Worm (Caenorhabditis elegans) whole organism, L4 larva: ENCODE measurements around the gene cisd-3.1.

Experiments
- F44E2.7 ChIP-seq: fragments of 200-800 bp; sonication (Bioruptor generic); IDR thresholded peaks from 2 replicates; pipeline ENCODE4 v2.1.2; 2022; ENCODE audit warnings: missing genetic modification characterization, missing compliant biosample characterization
- T20F7.1 ChIP-seq: fragments of 200-800 bp; sonication (Bioruptor generic); optimal IDR thresholded peaks from 2 replicates; lab custom pipeline; 2018; ENCODE audit warnings: mild to moderate bottlenecking, missing genetic modification characterization, missing compliant biosample characterization
- T26A8.4 ChIP-seq: fragments of 200-800 bp; sonication (Bioruptor generic); IDR thresholded peaks from 2 replicates; pipeline ENCODE4 v1.3.6; 2022; ENCODE audit warnings: missing genetic modification characterization, missing compliant biosample characterization
- Y75B8A.6 ChIP-seq: fragments of 200-800 bp; sonication (Bioruptor generic); IDR thresholded peaks from 2 replicates; pipeline ENCODE4 v1.3.6; 2022; ENCODE audit warnings: missing genetic modification reagents, missing genetic modification characterization, missing compliant biosample characterization
- arid-1 ChIP-seq: fragments of 200-800 bp; sonication (Bioruptor generic); conservative IDR thresholded peaks from 2 replicates; pipeline ENCODE4 v1.3.6; 2022; ENCODE audit warnings: missing genetic modification reagents, missing genetic modification characterization, missing compliant biosample characterization
- attf-4 ChIP-seq: sonication (generic microtip); optimal IDR thresholded peaks from 3 replicates; lab custom pipeline; 2017; ENCODE audit warnings: missing biosample characterization, missing genetic modification characterization
- ceh-28 ChIP-seq: fragments of 150-350 bp; optimal IDR thresholded peaks from 2 replicates; lab custom pipeline; 2014; ENCODE audit warnings: missing biosample characterization, missing genetic modification reagents, missing genetic modification characterization
- ceh-32 ChIP-seq: sonication (generic microtip); optimal IDR thresholded peaks from 2 replicates; lab custom pipeline; 2016; ENCODE audit warnings: mild to moderate bottlenecking, missing genetic modification characterization, missing compliant biosample characterization; ENCODE audit not compliant: poor library complexity
- ceh-44 ChIP-seq: fragments of 200-800 bp; sonication (Bioruptor generic); IDR thresholded peaks from 2 replicates; pipeline ENCODE4 v1.3.6; 2022; ENCODE audit warnings: missing genetic modification reagents, missing genetic modification characterization, missing compliant biosample characterization
- ces-1 ChIP-seq: fragments of 150-350 bp; sonication (generic microtip); optimal IDR thresholded peaks from 4 replicates; lab custom pipeline; 2014; ENCODE audit warnings: missing biosample characterization, missing genetic modification reagents, missing genetic modification characterization
- ctbp-1 ChIP-seq: fragments of 200-800 bp; sonication (Bioruptor generic); IDR thresholded peaks from 2 replicates; pipeline ENCODE4 v1.3.6; 2022; ENCODE audit warnings: missing genetic modification reagents, missing genetic modification characterization, missing compliant biosample characterization
- daf-16 ChIP-seq, 3 experiments: sonication (generic microtip); optimal IDR thresholded peaks; 2 replicates each; lab custom pipeline; 2016 to 2017; ENCODE audit warnings: missing genetic modification characterization in 3 of 3, missing genetic modification reagents in 3 of 3, mild to moderate bottlenecking in 2 of 3, missing compliant biosample characterization in 2 of 3, missing biosample characterization in 1 of 3, moderate library complexity in 1 of 3
- daf-19 ChIP-seq: fragments of 200-800 bp; sonication (Bioruptor generic); conservative IDR thresholded peaks from 2 replicates; pipeline ENCODE4 v1.3.6; 2022; ENCODE audit warnings: missing genetic modification characterization, missing compliant biosample characterization
- dmd-6 ChIP-seq: fragments of 200-800 bp; sonication (Bioruptor generic); IDR thresholded peaks from 2 replicates; pipeline ENCODE4 v1.3.6; 2022; ENCODE audit warnings: missing genetic modification reagents, missing genetic modification characterization, missing compliant biosample characterization
- duxl-1 ChIP-seq: sonication (generic microtip); optimal IDR thresholded peaks from 2 replicates; lab custom pipeline; 2016; ENCODE audit warnings: mild to moderate bottlenecking, missing genetic modification characterization, moderate library complexity, missing compliant biosample characterization; ENCODE audit not compliant: poor library complexity
- gei-8 ChIP-seq: fragments of 200-800 bp; sonication (Bioruptor generic); optimal IDR thresholded peaks from 2 replicates; lab custom pipeline; 2018; ENCODE audit warnings: mild to moderate bottlenecking, missing genetic modification characterization, missing compliant biosample characterization
- hif-1 ChIP-seq, 2 experiments: sonication (generic microtip); optimal IDR thresholded peaks; 2 replicates each; lab custom pipeline; 2016 to 2017; ENCODE audit warnings: missing compliant biosample characterization in 2 of 2, missing genetic modification characterization in 2 of 2, missing genetic modification reagents in 2 of 2, missing genotype in 2 of 2, mild to moderate bottlenecking in 1 of 2
- hlh-11 ChIP-seq: fragments of 200-800 bp; sonication (Bioruptor generic); optimal IDR thresholded peaks from 2 replicates; lab custom pipeline; 2018; ENCODE audit warnings: mild to moderate bottlenecking, missing genetic modification characterization, missing compliant biosample characterization
- hlh-30 ChIP-seq: sonication (generic microtip); optimal IDR thresholded peaks from 2 replicates; lab custom pipeline; 2017; ENCODE audit warnings: antibody characterized with exemption, mild to moderate bottlenecking, missing genetic modification characterization, missing compliant biosample characterization; ENCODE audit not compliant: insufficient read depth
- lin-1 ChIP-seq: fragments of 200-800 bp; sonication (Bioruptor generic); IDR thresholded peaks from 2 replicates; pipeline ENCODE4 v1.3.6; 2022; ENCODE audit warnings: missing genetic modification reagents, missing genetic modification characterization, missing compliant biosample characterization
- lin-38 ChIP-seq: fragments of 200-800 bp; sonication (Bioruptor generic); IDR thresholded peaks from 2 replicates; pipeline ENCODE4 v1.3.6; 2022; ENCODE audit warnings: missing genetic modification reagents, missing genetic modification characterization, missing compliant biosample characterization
- lsy-2 ChIP-seq, 2 experiments: fragments of 150-350 bp in 1 of 2; sonication (generic microtip) in 1 of 2; optimal IDR thresholded peaks; 2 replicates each; lab custom pipeline; 2014 to 2017; ENCODE audit warnings: missing biosample characterization in 2 of 2, missing genetic modification characterization in 2 of 2
- madf-5 ChIP-seq, 2 experiments: fragments of 200-800 bp; sonication (Bioruptor generic); IDR thresholded peaks; 2 replicates each; pipeline ENCODE4 v1.3.6; 2022; ENCODE audit warnings: missing compliant biosample characterization in 2 of 2, missing genetic modification characterization in 2 of 2
- madf-9 ChIP-seq: fragments of 200-800 bp; sonication (Bioruptor generic); conservative IDR thresholded peaks from 2 replicates; pipeline ENCODE4 v1.3.6; 2022; ENCODE audit warnings: missing genetic modification reagents, missing genetic modification characterization, missing compliant biosample characterization
- mdt-29 ChIP-seq: fragments of 200-800 bp; sonication (Bioruptor generic); IDR thresholded peaks from 2 replicates; pipeline ENCODE4 v1.3.6; 2022; ENCODE audit warnings: missing genetic modification reagents, missing genetic modification characterization, missing compliant biosample characterization
- mep-1 ChIP-seq: fragments of 150-350 bp; sonication (generic microtip); optimal IDR thresholded peaks from 3 replicates; lab custom pipeline; 2014; ENCODE audit warnings: missing biosample characterization, missing genetic modification characterization
- nhr-102 ChIP-seq: sonication (generic microtip); optimal IDR thresholded peaks from 2 replicates; lab custom pipeline; 2016; ENCODE audit warnings: mild to moderate bottlenecking, missing genetic modification characterization, moderate library complexity, missing compliant biosample characterization
- nhr-11 ChIP-seq: fragments of 150-350 bp; optimal IDR thresholded peaks from 2 replicates; lab custom pipeline; 2014; ENCODE audit warnings: missing biosample characterization, missing genetic modification characterization
- nhr-25 ChIP-seq: sonication (generic microtip); optimal IDR thresholded peaks from 2 replicates; lab custom pipeline; 2017; ENCODE audit warnings: missing genetic modification characterization, mild to moderate bottlenecking, missing compliant biosample characterization, antibody characterized with exemption, moderate library complexity, borderline replicate concordance; ENCODE audit not compliant: insufficient read depth
- nhr-42 ChIP-seq: fragments of 200-800 bp; sonication (Bioruptor generic); IDR thresholded peaks from 2 replicates; pipeline ENCODE4 v1.3.6; 2022; ENCODE audit warnings: missing genetic modification characterization, missing compliant biosample characterization
- nhr-48 ChIP-seq: sonication (generic microtip); optimal IDR thresholded peaks from 2 replicates; lab custom pipeline; 2016; ENCODE audit warnings: mild to moderate bottlenecking, missing genetic modification characterization, missing compliant biosample characterization
- pha-4 ChIP-seq, 2 experiments: fragments of 150-350 bp in 1 of 2; fragments of 200-800 bp in 1 of 2; sonication (Bioruptor generic) in 1 of 2; IDR thresholded peaks in 1 of 2; optimal IDR thresholded peaks in 1 of 2; 2 replicates each; pipeline versions ENCODE4 v1.3.6 to Lab custom; 2014 to 2022; ENCODE audit warnings: missing genetic modification characterization in 2 of 2, missing genetic modification reagents in 2 of 2, missing biosample characterization in 1 of 2, missing compliant biosample characterization in 1 of 2
- pqm-1 ChIP-seq: sonication (generic microtip); optimal IDR thresholded peaks from 2 replicates; lab custom pipeline; 2017; ENCODE audit warnings: missing biosample characterization, missing genetic modification characterization
- rbr-2 ChIP-seq: sonication (generic microtip); optimal IDR thresholded peaks from 2 replicates; lab custom pipeline; 2016; ENCODE audit warnings: missing genotype, missing genetic modification characterization, missing compliant biosample characterization
- set-16 ChIP-seq: fragments of 200-800 bp; sonication (Bioruptor generic); IDR thresholded peaks from 2 replicates; pipeline ENCODE4 v1.3.6; 2022; ENCODE audit warnings: missing genetic modification reagents, missing genetic modification characterization, missing compliant biosample characterization
- snpc-1.2 ChIP-seq: fragments of 200-800 bp; sonication (Bioruptor generic); IDR thresholded peaks from 2 replicates; pipeline ENCODE4 v1.3.6; 2022; ENCODE audit warnings: missing genetic modification reagents, missing genetic modification characterization, missing compliant biosample characterization
- snpc-4 ChIP-seq: fragments of 150-350 bp; optimal IDR thresholded peaks from 2 replicates; lab custom pipeline; 2014; ENCODE audit warnings: missing biosample characterization, missing genetic modification characterization
- spr-1 ChIP-seq: sonication (generic microtip); optimal IDR thresholded peaks from 2 replicates; lab custom pipeline; 2016; ENCODE audit warnings: mild to moderate bottlenecking, missing genetic modification characterization, missing compliant biosample characterization
- spr-3 ChIP-seq: fragments of 200-800 bp; sonication (Bioruptor generic); optimal IDR thresholded peaks from 2 replicates; lab custom pipeline; 2018; ENCODE audit warnings: mild to moderate bottlenecking, missing genetic modification characterization, missing compliant biosample characterization
- tag-97 ChIP-seq: fragments of 200-800 bp; sonication (Bioruptor generic); IDR thresholded peaks from 2 replicates; pipeline ENCODE4 v1.3.6; 2022; ENCODE audit warnings: missing genetic modification characterization, missing compliant biosample characterization
- unc-62 ChIP-seq, 3 experiments: fragments of 150-350 bp in 1 of 3; sonication (generic microtip); optimal IDR thresholded peaks in 2 of 3; peaks in 1 of 3; 1 replicate in 1 of 3; 2 replicates in 2 of 3; lab custom pipeline; 2014 to 2017; ENCODE audit warnings: missing biosample characterization in 3 of 3, missing genetic modification characterization in 3 of 3, missing genetic modification reagents in 3 of 3, missing genotype in 1 of 3
- vab-7 ChIP-seq: fragments of 200-800 bp; sonication (Bioruptor generic); IDR thresholded peaks from 2 replicates; pipeline ENCODE4 v1.3.6; 2022; ENCODE audit warnings: missing genetic modification reagents, missing genetic modification characterization, missing compliant biosample characterization
- zfp-3 ChIP-seq: fragments of 200-800 bp; sonication (Bioruptor generic); conservative IDR thresholded peaks from 2 replicates; pipeline ENCODE4 v1.3.6; 2022; ENCODE audit warnings: missing genetic modification reagents, missing genetic modification characterization, missing compliant biosample characterization
- zip-11 ChIP-seq: fragments of 200-800 bp; sonication (Bioruptor generic); IDR thresholded peaks from 2 replicates; pipeline ENCODE4 v1.3.6; 2022; ENCODE audit warnings: missing genetic modification characterization, missing compliant biosample characterization
- ztf-11 ChIP-seq: fragments of 150-350 bp; optimal IDR thresholded peaks from 2 replicates; lab custom pipeline; 2014; ENCODE audit warnings: missing biosample characterization, missing genetic modification characterization

Gene cisd-3.1

DNA sequence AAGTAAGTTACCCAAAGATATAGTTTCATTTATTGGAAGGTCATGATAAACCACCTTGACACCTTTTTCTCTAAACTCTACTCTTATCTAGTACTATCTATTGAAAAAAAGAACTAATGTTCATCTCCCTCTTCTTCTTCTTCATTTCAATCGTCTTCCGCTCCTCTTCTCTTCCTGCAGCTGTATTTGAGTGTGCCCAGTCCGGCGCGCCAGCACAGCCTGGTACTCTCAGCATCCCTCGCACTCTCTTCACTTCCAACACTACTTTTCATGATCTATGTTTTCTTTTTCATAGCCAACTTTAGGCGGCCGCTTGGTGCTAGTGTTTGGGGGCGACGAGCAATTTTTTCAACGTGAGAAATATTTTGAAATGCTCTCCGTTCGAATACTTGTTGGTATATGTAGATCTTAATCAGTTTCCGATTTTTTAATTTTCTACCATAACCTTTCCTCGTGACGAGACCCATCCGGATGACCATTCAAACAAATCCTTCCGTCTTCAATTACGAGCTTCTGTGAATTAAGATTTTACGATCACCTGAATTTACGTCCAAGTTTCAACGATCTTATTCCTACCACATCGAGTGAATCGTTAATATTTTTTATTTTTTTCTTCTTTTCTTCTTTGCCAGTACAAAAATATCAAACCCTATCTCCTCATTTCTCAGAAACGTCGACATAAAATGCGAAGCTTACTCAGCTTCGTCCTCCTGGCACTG, 19.5 kb downstream of the cisd-3.1 start, which contains the start of gene pan-1 (continued):
- 0 out of 2 replicates have a peak, but pooled peaks have one; percentile 54 for TF ChIP-seq ctbp-1 (GFP tag; lab: Robert Waterston, UW)
- peak; percentile 37 for TF ChIP-seq T26A8.4 (GFP tag; lab: Robert Waterston, UW)
- no peak for TF ChIP-seq zfp-3 (GFP tag; lab: Robert Waterston, UW)
- TF ChIP-seq nhr-42 (GFP tag; lab: Robert Waterston, UW) = no peak
- peak; percentile 32; the same call in 1 of the 2 replicates for TF ChIP-seq madf-9
- TF ChIP-seq ceh-44 (GFP tag; lab: Robert Waterston, UW) = no peak
- TF ChIP-seq rbr-2 (tag; lab: Kevin White, UChicago) = peak; percentile 68
- TF ChIP-seq set-16 = peak; percentile 32; the same call in 1 of the 2 replicates
- peak; percentile 39 for TF ChIP-seq pqm-1 (tag; lab: Kevin White, UChicago)
- peak; percentile 89 for TF ChIP-seq hlh-11 (tag; lab: Kevin White, UChicago)
- peak; percentile 20 to 52 for TF ChIP-seq lsy-2 (tag; optimal IDR thresholded peaks at IDR 0.05; lab: Kevin White, UChicago)
- no peak for TF ChIP-seq ces-1 (GFP tag; lab: Kevin White, UChicago)
- TF ChIP-seq daf-16 (GFP tag; optimal IDR thresholded peaks at IDR 0.05; lab: Kevin White, UChicago) = peak in 1 of 2 experiments; percentile 7
- peak; percentile 24 for TF ChIP-seq daf-16 (tag; optimal IDR thresholded peaks at IDR 0.05; lab: Kevin White, UChicago)
- no peak for TF ChIP-seq vab-7 (GFP tag; lab: Robert Waterston, UW)
- TF ChIP-seq mep-1 (tag; lab: Kevin White, UChicago) = peak; percentile 54
- peak; percentile 28; the same call in 1 of the 2 replicates for TF ChIP-seq dmd-6
- TF ChIP-seq nhr-48 (tag; lab: Kevin White, UChicago) = peak; percentile 34
- peak; percentile 46; the same call in 1 of the 2 replicates for TF ChIP-seq arid-1 (GFP tag; lab: Robert Waterston, UW)
- TF ChIP-seq unc-62 (GFP tag; optimal IDR thresholded peaks at IDR 0.05 in 1 of 2; lab: Kevin White, UChicago) = peak in 1 of 2 experiments; percentile 44
- TF ChIP-seq unc-62 (tag; optimal IDR thresholded peaks at IDR 0.05; lab: Kevin White, UChicago) = no peak
- no peak for TF ChIP-seq snpc-1.2 (GFP tag; lab: Robert Waterston, UW)
- TF ChIP-seq pha-4 (GFP tag; IDR thresholded peaks at IDR 0.05; lab: Robert Waterston, UW) = no peak
- TF ChIP-seq pha-4 (tag; optimal IDR thresholded peaks at IDR 0.05; lab: Kevin White, UChicago) = peak; percentile 50
- TF ChIP-seq F44E2.7 (GFP tag; lab: Robert Waterston, UW) = no peak
- TF ChIP-seq zip-11 = no peak
- no peak for TF ChIP-seq gei-8
- TF ChIP-seq nhr-102 (tag; lab: Kevin White, UChicago) = no peak
- no peak for TF ChIP-seq Y75B8A.6
- TF ChIP-seq hlh-30 (tag; lab: Kevin White, UChicago) = peak; percentile 59
- no peak for TF ChIP-seq nhr-25 (tag; lab: Kevin White, UChicago)
- TF ChIP-seq lin-38 (GFP tag; lab: Robert Waterston, UW) = no peak
- no peak for TF ChIP-seq T20F7.1 (GFP tag; lab: Kevin White, UChicago)
- TF ChIP-seq, all 104 proteins: peak for 28

DNA sequence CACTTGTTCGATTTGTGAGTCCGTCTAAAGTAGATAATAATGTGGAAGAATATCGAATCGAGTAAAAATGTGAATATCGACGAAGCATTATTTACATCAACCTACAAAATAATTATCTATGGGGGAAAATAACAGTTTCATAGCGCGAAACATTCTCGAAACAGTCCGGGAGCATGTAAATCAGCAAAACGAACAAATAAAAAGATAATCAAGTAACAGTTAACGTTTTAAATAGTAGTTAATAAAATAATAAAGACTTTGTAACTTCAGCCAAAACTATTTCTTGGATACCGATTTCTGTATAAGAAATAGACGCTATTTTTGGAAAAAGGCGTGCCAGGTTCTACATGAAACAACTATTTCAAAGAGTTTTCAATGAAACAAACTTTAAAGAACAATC, 25.3 kb downstream of the cisd-3.1 start, which contains the start of gene mlcd-1:
mlcd-1 (minus strand) TSS at position 101 of the 400 bp plus-strand sequence.
- TF ChIP-seq zip-11 (no peak), zfp-3 (GFP tag; lab: Robert Waterston, UW) (no peak), ztf-11 (tag; lab: Kevin White, UChicago) (no peak), ceh-28 (tag; lab: Kevin White, UChicago) (no peak), hif-1 (tag; optimal IDR thresholded peaks at IDR 0.05; lab: Kevin White, UChicago) (no peak), spr-1 (tag; lab: Kevin White, UChicago) (no peak), snpc-4 (tag; lab: Kevin White, UChicago) (no peak), ces-1 (GFP tag; lab: Kevin White, UChicago) (no peak), tag-97 (GFP tag; lab: Robert Waterston, UW) (no peak), nhr-48 (tag; lab: Kevin White, UChicago) (no peak), madf-5 (GFP tag; IDR thresholded peaks at IDR 0.05; lab: Robert Waterston, UW) (no peak), duxl-1 (tag; lab: Kevin White, UChicago) (no peak), daf-19 (no peak), spr-3 (no peak), attf-4 (tag; lab: Kevin White, UChicago) (no peak), lin-1 (GFP tag; lab: Robert Waterston, UW) (no peak), hlh-11 (tag; lab: Kevin White, UChicago) (no peak), nhr-11 (tag; lab: Kevin White, UChicago) (no peak), ceh-32 (tag; lab: Kevin White, UChicago) (no peak), mdt-29 (GFP tag; lab: Robert Waterston, UW) (no peak)
